Worm (Caenorhabditis elegans) whole organism, late embryonic: ENCODE data around the gene lido-4.

Experiments
- C08G9.2 ChIP-seq: sonication (generic microtip); optimal IDR thresholded peaks from 2 replicates; lab custom pipeline; 2016; ENCODE audit warnings: mild to moderate bottlenecking, missing genetic modification characterization, moderate library complexity, missing compliant biosample characterization
- C38D4.7 ChIP-seq: fragments of 200-800 bp; sonication (Bioruptor generic); optimal IDR thresholded peaks from 2 replicates; lab custom pipeline; 2018; ENCODE audit warnings: mild to moderate bottlenecking, missing genetic modification characterization, moderate library complexity, missing compliant biosample characterization
- F13H6.1 ChIP-seq: sonication (generic microtip); optimal IDR thresholded peaks from 2 replicates; lab custom pipeline; 2016; ENCODE audit warnings: missing genetic modification characterization, missing compliant biosample characterization
- K02D7.2 ChIP-seq: sonication (generic microtip); optimal IDR thresholded peaks from 2 replicates; lab custom pipeline; 2017; ENCODE audit warnings: mild to moderate bottlenecking, missing genetic modification characterization, missing compliant biosample characterization
- T23F11.4 ChIP-seq: fragments of 200-800 bp; sonication (Bioruptor generic); optimal IDR thresholded peaks from 2 replicates; lab custom pipeline; 2018; ENCODE audit warnings: mild to moderate bottlenecking, missing genetic modification characterization, missing compliant biosample characterization
- Y22D7AL.16 ChIP-seq: sonication (generic microtip); optimal IDR thresholded peaks from 2 replicates; lab custom pipeline; 2016; ENCODE audit warnings: missing genetic modification characterization, missing compliant biosample characterization
- ceh-18 ChIP-seq: sonication (generic microtip); optimal IDR thresholded peaks from 2 replicates; lab custom pipeline; 2016; ENCODE audit warnings: missing genetic modification characterization, missing compliant biosample characterization
- ceh-19 ChIP-seq: fragments of 200-800 bp; sonication (Bioruptor generic); optimal IDR thresholded peaks from 2 replicates; lab custom pipeline; 2018; ENCODE audit warnings: mild to moderate bottlenecking, missing genetic modification characterization, missing compliant biosample characterization
- ceh-2 ChIP-seq: sonication (generic microtip); optimal IDR thresholded peaks from 2 replicates; lab custom pipeline; 2016; ENCODE audit warnings: missing genotype, missing genetic modification characterization, missing compliant biosample characterization
- ceh-24 ChIP-seq: sonication (generic microtip); optimal IDR thresholded peaks from 2 replicates; lab custom pipeline; 2016; ENCODE audit warnings: mild to moderate bottlenecking, missing genetic modification characterization, missing compliant biosample characterization
- ceh-31 ChIP-seq: sonication (generic microtip); optimal IDR thresholded peaks from 2 replicates; lab custom pipeline; 2016; ENCODE audit warnings: missing genetic modification characterization, missing compliant biosample characterization
- ceh-6 ChIP-seq: fragments of 200-800 bp; sonication (Bioruptor generic); optimal IDR thresholded peaks from 2 replicates; lab custom pipeline; 2018; ENCODE audit warnings: mild to moderate bottlenecking, missing genetic modification characterization, missing compliant biosample characterization
- ceh-9 ChIP-seq: sonication (generic microtip); optimal IDR thresholded peaks from 2 replicates; lab custom pipeline; 2016; ENCODE audit warnings: mild to moderate bottlenecking, missing genetic modification characterization, inconsistent platforms, missing compliant biosample characterization
- dmd-4 ChIP-seq: sonication (generic microtip); optimal IDR thresholded peaks from 2 replicates; lab custom pipeline; 2016; ENCODE audit warnings: borderline replicate concordance, missing genetic modification characterization, missing compliant biosample characterization
- elt-2 ChIP-seq: sonication (generic microtip); optimal IDR thresholded peaks from 2 replicates; lab custom pipeline; 2016; ENCODE audit warnings: missing genetic modification reagents, missing genetic modification characterization, missing compliant biosample characterization
- elt-4 ChIP-seq: sonication (generic microtip); optimal IDR thresholded peaks from 2 replicates; lab custom pipeline; 2016; ENCODE audit warnings: missing genetic modification characterization, missing compliant biosample characterization
- fax-1 ChIP-seq: sonication (generic microtip); optimal IDR thresholded peaks from 2 replicates; lab custom pipeline; 2016; ENCODE audit warnings: missing genotype, missing genetic modification characterization, missing compliant biosample characterization
- gmeb-2 ChIP-seq: sonication (generic microtip); optimal IDR thresholded peaks from 2 replicates; lab custom pipeline; 2016; ENCODE audit warnings: missing genetic modification characterization, inconsistent platforms, missing compliant biosample characterization
- hlh-13 ChIP-seq: fragments of 200-800 bp; sonication (Bioruptor generic); optimal IDR thresholded peaks from 2 replicates; lab custom pipeline; 2018; ENCODE audit warnings: mild to moderate bottlenecking, missing genetic modification characterization, missing compliant biosample characterization
- hlh-15 ChIP-seq: sonication (generic microtip); optimal IDR thresholded peaks from 2 replicates; lab custom pipeline; 2016; ENCODE audit warnings: missing genetic modification characterization, missing compliant biosample characterization
- hlh-30 ChIP-seq: sonication (generic microtip); optimal IDR thresholded peaks from 2 replicates; lab custom pipeline; 2017; ENCODE audit warnings: antibody characterized with exemption, missing genetic modification characterization, missing compliant biosample characterization; ENCODE audit not compliant: insufficient read depth
- hlh-8 ChIP-seq: sonication (generic microtip); optimal IDR thresholded peaks from 2 replicates; lab custom pipeline; 2016; ENCODE audit warnings: missing genotype, missing genetic modification characterization, missing compliant biosample characterization
- mec-3 ChIP-seq: sonication (generic microtip); optimal IDR thresholded peaks from 2 replicates; lab custom pipeline; 2016; ENCODE audit warnings: borderline replicate concordance, missing genetic modification characterization, missing compliant biosample characterization
- nfya-1 ChIP-seq: sonication (generic microtip); optimal IDR thresholded peaks from 2 replicates; lab custom pipeline; 2017; ENCODE audit warnings: missing genetic modification characterization, mild to moderate bottlenecking, missing compliant biosample characterization, antibody characterized with exemption, moderate library complexity
- nhr-11 ChIP-seq: fragments of 150-350 bp; optimal IDR thresholded peaks from 2 replicates; lab custom pipeline; 2014; ENCODE audit warnings: missing biosample characterization, missing genetic modification characterization
- npax-4 ChIP-seq: sonication (generic microtip); optimal IDR thresholded peaks from 2 replicates; lab custom pipeline; 2016; ENCODE audit warnings: missing genetic modification characterization, missing compliant biosample characterization
- pag-3 ChIP-seq: sonication (generic microtip); optimal IDR thresholded peaks from 2 replicates; lab custom pipeline; 2016; ENCODE audit warnings: missing compliant biosample characterization, missing genetic modification characterization, borderline replicate concordance
- pax-1 ChIP-seq: fragments of 150-350 bp; optimal IDR thresholded peaks from 2 replicates; lab custom pipeline; 2014; ENCODE audit warnings: missing biosample characterization, missing genetic modification characterization
- pros-1 ChIP-seq: fragments of 150-350 bp; optimal IDR thresholded peaks from 2 replicates; lab custom pipeline; 2014; ENCODE audit warnings: missing biosample characterization, missing genetic modification reagents, missing genetic modification characterization
- sdc-2 ChIP-seq: sonication (generic microtip); optimal IDR thresholded peaks from 2 replicates; lab custom pipeline; 2016; ENCODE audit warnings: missing genotype, missing genetic modification characterization, missing compliant biosample characterization
- syd-9 ChIP-seq: sonication (generic microtip); optimal IDR thresholded peaks from 2 replicates; lab custom pipeline; 2016; ENCODE audit warnings: mild to moderate bottlenecking, missing genetic modification characterization, moderate library complexity, missing compliant biosample characterization
- tbx-7 ChIP-seq: sonication (generic microtip); optimal IDR thresholded peaks from 2 replicates; lab custom pipeline; 2016; ENCODE audit warnings: missing genotype, missing genetic modification characterization, missing compliant biosample characterization
- unc-3 ChIP-seq, 2 experiments: fragments of 200-800 bp in 1 of 2; sonication (Bioruptor generic) in 1 of 2; sonication (generic microtip) in 1 of 2; conservative IDR thresholded peaks in 1 of 2; optimal IDR thresholded peaks in 1 of 2; 2 replicates each; pipeline versions ENCODE4 v1.3.6 to Lab custom; 2016 to 2022; ENCODE audit warnings: missing compliant biosample characterization in 2 of 2, missing genetic modification characterization in 2 of 2, missing genetic modification reagents in 1 of 2
- unc-42 ChIP-seq: sonication (generic microtip); optimal IDR thresholded peaks from 2 replicates; lab custom pipeline; 2016; ENCODE audit warnings: missing genotype, missing genetic modification characterization, missing compliant biosample characterization

Gene lido-4

ce11 chrX:17063749-17064252, 43.8 kb downstream of the lido-4 start:
- TF ChIP-seq elt-2 (peak; percentile 48), T23F11.4 (GFP tag; lab: Kevin White, UChicago) (no peak), ceh-9 (no peak), hlh-30 (tag; lab: Kevin White, UChicago) (peak; percentile 42)

DNA sequence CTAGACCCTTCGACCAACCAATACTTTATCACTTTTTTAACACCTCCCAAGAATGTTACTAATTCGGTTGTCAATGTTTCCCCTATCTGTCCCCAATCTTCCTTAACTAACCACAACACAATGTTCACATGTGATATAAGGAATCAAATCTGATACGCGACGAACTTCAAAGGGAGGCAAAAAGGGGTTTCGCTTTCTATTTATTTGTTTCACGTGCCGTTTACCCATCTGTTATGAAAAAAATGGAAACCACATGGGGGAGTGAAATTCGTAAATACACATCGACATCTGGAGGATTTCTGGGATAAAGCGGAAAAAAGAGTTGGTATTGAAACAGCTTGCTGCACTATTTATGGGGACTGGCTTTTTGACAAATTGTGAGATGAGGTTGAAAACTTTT, 45.4 kb downstream of the lido-4 start:
- TF ChIP-seq K02D7.2 (no peak), pag-3 (tag; lab: Kevin White, UChicago) (no peak), unc-3 (GFP tag; conservative IDR thresholded peaks at IDR 0.05; lab: Robert Waterston, UW) (no peak), unc-3 (tag; optimal IDR thresholded peaks at IDR 0.05; lab: Kevin White, UChicago) (no peak), hlh-8 (tag; lab: Kevin White, UChicago) (peak; percentile 77), ceh-2 (tag; lab: Kevin White, UChicago) (no peak), unc-42 (tag; lab: Kevin White, UChicago) (no peak), dmd-4 (no peak)

- TF ChIP-seq mec-3 (tag; lab: Kevin White, UChicago) = no peak
- no peak for TF ChIP-seq ceh-24 (tag; lab: Kevin White, UChicago)
- TF ChIP-seq syd-9 = no peak
- TF ChIP-seq dmd-4 = no peak
- TF ChIP-seq elt-4 (tag; lab: Kevin White, UChicago) = no peak
- no peak for TF ChIP-seq hlh-30 (tag; lab: Kevin White, UChicago)
- no peak for TF ChIP-seq ceh-31 (tag; lab: Kevin White, UChicago)
- TF ChIP-seq nfya-1 (tag; lab: Kevin White, UChicago) = no peak
- TF ChIP-seq pax-1 (tag; lab: Kevin White, UChicago) = no peak
- TF ChIP-seq Y22D7AL.16 (tag; lab: Kevin White, UChicago) = no peak
- no peak for TF ChIP-seq fax-1
- no peak for TF ChIP-seq tbx-7 (tag; lab: Kevin White, UChicago)
- no peak for TF ChIP-seq gmeb-2
- TF ChIP-seq sdc-2 (tag; lab: Kevin White, UChicago) = no peak
- no peak for TF ChIP-seq ceh-19
- no peak for TF ChIP-seq hlh-15
- no peak for TF ChIP-seq hlh-13 (GFP tag; lab: Kevin White, UChicago)
- no peak for TF ChIP-seq C08G9.2 (tag; lab: Kevin White, UChicago)
- TF ChIP-seq pros-1 (tag; lab: Kevin White, UChicago) = no peak
- TF ChIP-seq C38D4.7 (GFP tag; lab: Kevin White, UChicago) = no peak
These were observed 47.8 kb downstream of the lido-4 start for ce11 chrX:17059760-17060159.

- TF ChIP-seq ceh-18 (tag; lab: Kevin White, UChicago) (no peak), ceh-6 (GFP tag; lab: Kevin White, UChicago) (no peak), npax-4 (tag; lab: Kevin White, UChicago) (no peak), F13H6.1 (no peak), nhr-11 (tag; lab: Kevin White, UChicago) (no peak)
- TF ChIP-seq, all 69 proteins: peak for 0
These were observed 49.2 kb downstream of the lido-4 start for ce11 chrX:17058340-17058739.
